Fruit fly (Drosophila melanogaster) whole organism, embryonic: ENCODE results near the gene bor.

Source experiments
- ATbp ChIP-seq: fragments of 200-800 bp; sonication (Bioruptor generic); optimal IDR thresholded peaks from 2 replicates; lab custom pipeline; 2017; ENCODE audit warnings: missing biosample characterization, mild to moderate bottlenecking, missing genetic modification characterization, missing genetic modification reagents
- Adf1 ChIP-seq: fragments of 200-800 bp; sonication (Bioruptor generic); IDR thresholded peaks from 2 replicates; pipeline ENCODE4 v1.3.6; 2022; ENCODE audit warnings: missing biosample characterization, missing genetic modification characterization
- CG10543 ChIP-seq: fragments of 200-800 bp; sonication (Bioruptor generic); optimal IDR thresholded peaks from 3 replicates; lab custom pipeline; 2017; ENCODE audit warnings: missing biosample characterization, mild to moderate bottlenecking, missing genetic modification characterization, moderate library complexity
- CG12769 ChIP-seq: fragments of 200-800 bp; sonication (Bioruptor generic); optimal IDR thresholded peaks from 2 replicates; lab custom pipeline; 2019; ENCODE audit warnings: missing biosample characterization, mild to moderate bottlenecking, missing genetic modification characterization, moderate library complexity
- CG14050 ChIP-seq: fragments of 200-800 bp; sonication (Bioruptor generic); IDR thresholded peaks from 3 replicates; pipeline ENCODE4 v1.3.6; 2022; ENCODE audit warnings: missing biosample characterization, missing genetic modification characterization
- CG17328 ChIP-seq: fragments of 200-800 bp; sonication (Bioruptor generic); IDR thresholded peaks from 2 replicates; pipeline ENCODE4 v1.3.6; 2022; ENCODE audit warnings: missing biosample characterization, missing genetic modification characterization
- CG30403 ChIP-seq: fragments of 200-800 bp; sonication (Bioruptor generic); optimal IDR thresholded peaks from 3 replicates; lab custom pipeline; 2016; ENCODE audit warnings: missing biosample characterization, missing genetic modification characterization
- CG30431 ChIP-seq: fragments of 200-800 bp; sonication (Bioruptor generic); optimal IDR thresholded peaks from 2 replicates; lab custom pipeline; 2017; ENCODE audit warnings: missing biosample characterization, missing genetic modification characterization
- CG31441 ChIP-seq: fragments of 200-800 bp; sonication (Bioruptor generic); IDR thresholded peaks from 2 replicates; pipeline ENCODE4 v1.3.6; 2022; ENCODE audit warnings: missing biosample characterization, missing genetic modification characterization
- CG34422 ChIP-seq: fragments of 200-800 bp; sonication (Bioruptor generic); IDR thresholded peaks from 3 replicates; pipeline ENCODE4 v1.3.6; 2022; ENCODE audit warnings: missing biosample characterization, missing genetic modification characterization
- CG4424 ChIP-seq: fragments of 200-800 bp; sonication (Bioruptor generic); optimal IDR thresholded peaks from 3 replicates; lab custom pipeline; 2016; ENCODE audit warnings: missing biosample characterization, missing genetic modification characterization
- CG6654 ChIP-seq: fragments of 200-800 bp; sonication (Bioruptor generic); optimal IDR thresholded peaks from 2 replicates; lab custom pipeline; 2017; ENCODE audit warnings: missing biosample characterization, mild to moderate bottlenecking, missing genetic modification characterization
- CG6689 ChIP-seq: fragments of 200-800 bp; sonication (Bioruptor generic); IDR thresholded peaks from 2 replicates; pipeline ENCODE4 v1.3.6; 2022; ENCODE audit warnings: missing biosample characterization, missing genetic modification characterization
- CG7271 ChIP-seq: fragments of 200-800 bp; sonication (Bioruptor generic); optimal IDR thresholded peaks from 2 replicates; lab custom pipeline; 2018; ENCODE audit warnings: missing biosample characterization, mild to moderate bottlenecking, missing genetic modification characterization, moderate library complexity
- CoRest ChIP-seq: fragments of 200-800 bp; sonication (Bioruptor generic); optimal IDR thresholded peaks from 3 replicates; lab custom pipeline; 2018; ENCODE audit warnings: missing biosample characterization, mild to moderate bottlenecking, missing genetic modification characterization, moderate library complexity
- Fer3 ChIP-seq: fragments of 200-800 bp; sonication (Bioruptor generic); optimal IDR thresholded peaks from 2 replicates; lab custom pipeline; 2018; ENCODE audit warnings: missing biosample characterization, mild to moderate bottlenecking, missing genetic modification characterization, moderate library complexity
- Gug ChIP-seq: fragments of 200-800 bp; sonication (Bioruptor generic); IDR thresholded peaks from 4 replicates; pipeline ENCODE4 v1.3.6; 2022; ENCODE audit warnings: missing biosample characterization, missing genetic modification characterization
- HmgZ ChIP-seq: fragments of 200-800 bp; sonication (Bioruptor generic); optimal IDR thresholded peaks from 2 replicates; lab custom pipeline; 2018; ENCODE audit warnings: missing biosample characterization, mild to moderate bottlenecking, missing genetic modification characterization
- Kr ChIP-seq: fragments of 200-800 bp; sonication (Bioruptor generic); optimal IDR thresholded peaks from 2 replicates; lab custom pipeline; 2017; ENCODE audit warnings: missing biosample characterization, mild to moderate bottlenecking, missing genetic modification characterization
- MESR4 ChIP-seq: fragments of 200-800 bp; sonication (Bioruptor generic); optimal IDR thresholded peaks from 2 replicates; lab custom pipeline; 2018; ENCODE audit warnings: missing biosample characterization, mild to moderate bottlenecking, missing genetic modification characterization, moderate library complexity
- MTF-1 ChIP-seq: fragments of 200-800 bp; sonication (Bioruptor generic); optimal IDR thresholded peaks from 2 replicates; lab custom pipeline; 2018; ENCODE audit warnings: missing biosample characterization, mild to moderate bottlenecking, missing genetic modification characterization, borderline replicate concordance
- Med ChIP-seq: fragments of 200-800 bp; sonication (Bioruptor generic); peaks from one replicate; lab custom pipeline; 2016; ENCODE audit warnings: missing biosample characterization, missing genetic modification characterization, mild to moderate bottlenecking, inconsistent platforms, moderate library complexity
- Oli ChIP-seq: fragments of 200-800 bp; sonication (Bioruptor generic); optimal IDR thresholded peaks from 2 replicates; lab custom pipeline; 2018; ENCODE audit warnings: missing biosample characterization, mild to moderate bottlenecking, missing genetic modification characterization, moderate library complexity
- Scr ChIP-seq: fragments of 200-800 bp; sonication (Bioruptor generic); IDR thresholded peaks from 2 replicates; pipeline ENCODE4 v1.3.6; 2022; ENCODE audit warnings: missing biosample characterization, missing genetic modification characterization; ENCODE audit not compliant: partially characterized antibody
- Sin3A ChIP-seq: fragments of >200 bp; optimal IDR thresholded peaks from 2 replicates; lab custom pipeline; 2018
- Spps ChIP-seq: fragments of 200-800 bp; sonication (Bioruptor generic); optimal IDR thresholded peaks from 2 replicates; lab custom pipeline; 2018; ENCODE audit warnings: missing biosample characterization, mild to moderate bottlenecking, missing genetic modification characterization
- TFAM ChIP-seq: fragments of 200-800 bp; sonication (Bioruptor generic); optimal IDR thresholded peaks from 2 replicates; lab custom pipeline; 2017; ENCODE audit warnings: missing biosample characterization, missing genetic modification characterization, inconsistent platforms
- Usf ChIP-seq: fragments of 200-800 bp; sonication (Bioruptor generic); optimal IDR thresholded peaks from 2 replicates; lab custom pipeline; 2017; ENCODE audit warnings: missing genotype, missing biosample characterization, missing genetic modification characterization
- ato ChIP-seq: fragments of 200-800 bp; sonication (Bioruptor generic); IDR thresholded peaks from 2 replicates; pipeline ENCODE4 v1.3.6; 2022; ENCODE audit warnings: missing biosample characterization, missing genetic modification characterization; ENCODE audit not compliant: partially characterized antibody
- cad ChIP-seq: fragments of >200 bp; optimal IDR thresholded peaks from 2 replicates; lab custom pipeline; 2017; ENCODE audit warnings: missing biosample characterization, missing genetic modification characterization
- ci ChIP-seq: fragments of 200-800 bp; sonication (Bioruptor generic); IDR thresholded peaks from 3 replicates; pipeline ENCODE4 v1.3.6; 2022; ENCODE audit warnings: missing biosample characterization, missing genetic modification characterization
- danr ChIP-seq: fragments of 200-800 bp; sonication (Bioruptor generic); IDR thresholded peaks from 2 replicates; pipeline ENCODE4 v1.3.6; 2022; ENCODE audit warnings: missing biosample characterization, missing genetic modification characterization
- eve ChIP-seq, 2 experiments: fragments of >200 bp; optimal IDR thresholded peaks; 2 replicates each; lab custom pipeline; 2017; ENCODE audit warnings: missing biosample characterization in 2 of 2, missing genetic modification characterization in 2 of 2
- exex ChIP-seq: fragments of 200-800 bp; sonication (Bioruptor generic); optimal IDR thresholded peaks from 4 replicates; lab custom pipeline; 2018; ENCODE audit warnings: missing biosample characterization, mild to moderate bottlenecking, missing genetic modification characterization, moderate library complexity
- gce ChIP-seq: fragments of 200-800 bp; sonication (Bioruptor generic); IDR thresholded peaks from 3 replicates; pipeline ENCODE4 v1.3.6; 2022; ENCODE audit warnings: missing biosample characterization, missing genetic modification characterization
- gfzf ChIP-seq: fragments of 200-800 bp; sonication (Bioruptor generic); optimal IDR thresholded peaks from 2 replicates; lab custom pipeline; 2016; ENCODE audit warnings: missing biosample characterization, mild to moderate bottlenecking, missing genetic modification characterization, moderate library complexity
- luna ChIP-seq: fragments of 200-800 bp; sonication (Bioruptor generic); optimal IDR thresholded peaks from 2 replicates; lab custom pipeline; 2016; ENCODE audit warnings: missing biosample characterization, missing genetic modification characterization
- mam ChIP-seq: fragments of 200-800 bp; sonication (Bioruptor generic); optimal IDR thresholded peaks from 3 replicates; lab custom pipeline; 2016; ENCODE audit warnings: missing biosample characterization, missing genetic modification characterization
- odd ChIP-seq: fragments of 200-800 bp; sonication (Bioruptor generic); optimal IDR thresholded peaks from 2 replicates; lab custom pipeline; 2017; ENCODE audit warnings: missing biosample characterization, mild to moderate bottlenecking, missing genetic modification characterization
- phol ChIP-seq: fragments of 200-800 bp; sonication (Bioruptor generic); optimal IDR thresholded peaks from 3 replicates; lab custom pipeline; 2018; ENCODE audit warnings: missing biosample characterization, mild to moderate bottlenecking, missing genetic modification characterization, moderate library complexity
- psq ChIP-seq: fragments of 200-800 bp; sonication (Bioruptor generic); optimal IDR thresholded peaks from 2 replicates; lab custom pipeline; 2017; ENCODE audit warnings: missing biosample characterization, missing genetic modification characterization
- rib ChIP-seq: fragments of 200-800 bp; sonication (Bioruptor generic); IDR thresholded peaks from 2 replicates; pipeline ENCODE4 v1.3.6; 2022; ENCODE audit warnings: missing biosample characterization, missing genetic modification characterization
- schlank ChIP-seq: fragments of 200-800 bp; sonication (Bioruptor generic); optimal IDR thresholded peaks from 2 replicates; lab custom pipeline; 2018; ENCODE audit warnings: missing biosample characterization, mild to moderate bottlenecking, missing genetic modification characterization
- slp2 ChIP-seq: fragments of 200-800 bp; sonication (Bioruptor generic); optimal IDR thresholded peaks from 2 replicates; lab custom pipeline; 2016; ENCODE audit warnings: missing biosample characterization, missing genetic modification characterization
- sr ChIP-seq: fragments of 200-800 bp; sonication (Bioruptor generic); IDR thresholded peaks from 3 replicates; pipeline ENCODE4 v1.3.6; 2022; ENCODE audit warnings: missing biosample characterization, missing genetic modification characterization
- tin ChIP-seq: fragments of 200-800 bp; sonication (Bioruptor generic); optimal IDR thresholded peaks from 3 replicates; lab custom pipeline; 2016; ENCODE audit warnings: missing biosample characterization, missing genetic modification characterization
- tll ChIP-seq, 2 experiments: fragments of 200-800 bp in 1 of 2; fragments of >200 bp in 1 of 2; sonication (Bioruptor generic) in 1 of 2; optimal IDR thresholded peaks; 2 replicates each; lab custom pipeline; 2017 to 2019; ENCODE audit warnings: missing biosample characterization in 2 of 2, missing genetic modification characterization in 2 of 2, mild to moderate bottlenecking in 1 of 2, moderate library complexity in 1 of 2
- tna ChIP-seq: fragments of 200-800 bp; sonication (Bioruptor generic); IDR thresholded peaks from 2 replicates; pipeline ENCODE4 v1.3.6; 2022; ENCODE audit warnings: missing biosample characterization, missing genetic modification characterization; ENCODE audit not compliant: partially characterized antibody
- tup ChIP-seq: fragments of 200-800 bp; sonication (Bioruptor generic); optimal IDR thresholded peaks from 2 replicates; lab custom pipeline; 2016; ENCODE audit warnings: missing biosample characterization, mild to moderate bottlenecking, missing genetic modification characterization, moderate library complexity
- wdn ChIP-seq: fragments of 200-800 bp; sonication (Bioruptor generic); IDR thresholded peaks from 2 replicates; pipeline ENCODE4 v1.3.6; 2022; ENCODE audit warnings: missing biosample characterization, missing genetic modification characterization

The bor gene

DNA sequence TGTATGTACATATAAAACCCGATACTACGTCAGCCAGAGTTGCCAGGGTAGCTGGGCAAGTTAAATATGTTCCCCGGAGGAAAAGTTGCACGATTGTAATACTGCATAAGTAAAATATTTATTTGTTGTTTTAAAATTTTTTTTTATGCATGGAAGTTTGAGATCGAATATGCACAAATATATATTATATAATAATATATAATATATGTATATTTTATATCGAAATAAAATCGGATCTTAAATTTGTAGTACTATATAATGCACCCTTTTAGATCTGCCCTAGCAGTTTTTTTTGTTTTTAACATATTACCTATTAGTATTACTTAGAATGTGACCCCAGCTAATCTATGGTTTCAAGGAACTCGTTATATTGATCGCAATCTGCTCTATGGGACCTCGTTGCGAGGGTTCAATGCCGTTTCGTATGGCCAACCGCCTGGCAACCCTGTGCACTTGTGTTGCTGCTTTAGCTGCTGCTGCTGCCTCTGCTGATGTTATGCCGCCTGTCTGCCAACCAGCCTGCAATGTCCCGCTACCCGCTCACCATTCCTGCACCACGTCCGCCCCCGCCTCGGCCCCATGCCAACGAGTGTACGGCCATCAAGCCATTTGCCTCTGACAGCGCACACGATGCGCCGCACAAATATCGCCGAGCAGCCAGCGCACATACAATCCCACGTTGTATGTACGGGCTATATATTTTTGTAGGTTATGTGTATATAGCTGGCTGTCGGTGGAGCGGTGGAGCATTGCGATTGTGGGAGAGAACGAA is 27.8 kb downstream of the bor start (continued):
- peak; percentile 96 for TF ChIP-seq Med (GFP tag; lab: Kevin White, UChicago)
- TF ChIP-seq CG7271 (tag; lab: Kevin White, UChicago): peak; percentile 61
- no peak for TF ChIP-seq ato (GFP tag; lab: Robert Waterston, UW)
- no peak for TF ChIP-seq exex (tag; lab: Kevin White, UChicago)
- TF ChIP-seq HmgZ (tag; lab: Kevin White, UChicago): no peak
- no peak for TF ChIP-seq Scr (GFP tag; lab: Robert Waterston, UW)
- peak; percentile 10 for TF ChIP-seq schlank (tag; lab: Kevin White, UChicago)
- TF ChIP-seq slp2 (GFP tag; lab: Kevin White, UChicago): peak; percentile 76
- peak; percentile 98 for TF ChIP-seq CoRest (tag; lab: Kevin White, UChicago)
- TF ChIP-seq tin (GFP tag; lab: Kevin White, UChicago): peak; percentile 72
- peak; percentile 77 for TF ChIP-seq Fer3 (tag; lab: Kevin White, UChicago)
- TF ChIP-seq gce (GFP tag; lab: Robert Waterston, UW): no peak
- TF ChIP-seq Sin3A (lab: Kevin White, UChicago): no peak
- TF ChIP-seq mam (GFP tag; lab: Kevin White, UChicago): peak; percentile 49
- TF ChIP-seq tup: peak; percentile 68
- TF ChIP-seq odd (GFP tag; lab: Kevin White, UChicago): peak; percentile 96
- TF ChIP-seq eve (GFP tag; optimal IDR thresholded peaks at IDR 0.05; lab: Kevin White, UChicago): no peak
- TF ChIP-seq CG34422 (GFP tag; lab: Robert Waterston, UW): no peak
- TF ChIP-seq CG10543 (GFP tag; lab: Kevin White, UChicago): no peak
- no peak for TF ChIP-seq cad
- TF ChIP-seq Kr (GFP tag; lab: Kevin White, UChicago): peak; percentile 7
- peak; percentile 79 for TF ChIP-seq Spps
- TF ChIP-seq phol (tag; lab: Kevin White, UChicago): peak; percentile 95
- TF ChIP-seq sr (GFP tag; lab: Robert Waterston, UW): no peak
- no peak for TF ChIP-seq rib (GFP tag; lab: Robert Waterston, UW)
- TF ChIP-seq tna (GFP tag; lab: Robert Waterston, UW): no peak
- TF ChIP-seq CG31441 (GFP tag; lab: Robert Waterston, UW): no peak
- no peak for TF ChIP-seq luna (GFP tag; lab: Kevin White, UChicago)
- TF ChIP-seq danr (GFP tag; lab: Robert Waterston, UW): no peak
- TF ChIP-seq CG4424: peak; percentile 88
- TF ChIP-seq CG6689 (GFP tag; lab: Robert Waterston, UW): no peak
- TF ChIP-seq TFAM (GFP tag; lab: Kevin White, UChicago): no peak
- no peak for TF ChIP-seq CG17328
- no peak for TF ChIP-seq CG14050
- TF ChIP-seq tll (GFP tag; optimal IDR thresholded peaks at IDR 0.05; lab: Kevin White, UChicago): peak in 1 of 2 experiments; percentile 26
- no peak for TF ChIP-seq wdn (GFP tag; lab: Robert Waterston, UW)
- TF ChIP-seq CG6654 (GFP tag; lab: Kevin White, UChicago): peak; percentile 81
- peak; percentile 79 for TF ChIP-seq CG30403 (GFP tag; lab: Kevin White, UChicago)
- TF ChIP-seq Adf1 (GFP tag; lab: Robert Waterston, UW): no peak
- TF ChIP-seq Oli (tag; lab: Kevin White, UChicago): peak; percentile 97
- peak; percentile 22 for TF ChIP-seq MTF-1 (GFP tag; lab: Kevin White, UChicago)
- no peak for TF ChIP-seq ci (GFP tag; lab: Robert Waterston, UW)
- peak; percentile 99 for TF ChIP-seq CG12769 (tag; lab: Kevin White, UChicago)
- no peak for TF ChIP-seq MESR4 (GFP tag; lab: Kevin White, UChicago)
- no peak for TF ChIP-seq psq (GFP tag; lab: Kevin White, UChicago)
- TF ChIP-seq gfzf (GFP tag; lab: Kevin White, UChicago): no peak
- peak; percentile 93 for TF ChIP-seq Gug
- TF ChIP-seq CG30431 (GFP tag; lab: Kevin White, UChicago): peak; percentile 94
- TF ChIP-seq ATbp (GFP tag; lab: Kevin White, UChicago): peak; percentile 88
- peak; percentile 97 for TF ChIP-seq Usf (GFP tag; lab: Kevin White, UChicago)
